Worm (Caenorhabditis elegans) whole organism, L4/young adult: Measurements from ENCODE around the gene lpin-1.

Experiments used
- W03F9.2 ChIP-seq: fragments of 150-350 bp; optimal IDR thresholded peaks from 2 replicates; lab custom pipeline; 2014; ENCODE audit warnings: missing biosample characterization, missing genetic modification characterization
- him-1 ChIP-seq: sonication (generic microtip); optimal IDR thresholded peaks from 2 replicates; lab custom pipeline; 2016; ENCODE audit warnings: missing genotype, missing genetic modification reagents, missing genetic modification characterization, missing compliant biosample characterization

DNA sequence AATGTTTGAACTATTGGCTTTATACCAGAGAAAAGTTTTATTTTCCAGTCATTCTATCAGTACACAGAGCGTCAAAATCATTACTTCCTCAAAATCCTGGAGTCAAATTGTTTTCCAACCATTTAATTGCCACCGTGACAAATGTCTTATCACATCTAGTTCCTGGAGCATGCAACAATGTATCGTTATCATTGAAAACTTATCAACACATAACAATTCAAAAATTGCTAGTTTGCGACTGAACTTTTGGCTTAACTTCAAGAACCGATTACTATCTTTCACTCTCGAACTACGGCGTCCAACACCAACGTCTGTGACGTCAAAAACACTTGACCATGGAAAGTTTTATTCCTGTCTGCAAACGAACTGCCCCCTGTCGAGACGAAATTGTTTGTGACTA is 15.9 kb downstream of the lpin-1 start:
- no peak for TF ChIP-seq him-1 (tag; lab: Kevin White, UChicago)
- no peak for TF ChIP-seq W03F9.2 (tag; lab: Kevin White, UChicago)
